Fruit fly (Drosophila melanogaster) whole organism, embryonic: Measurements from ENCODE around the gene CG33947.

Experiments
- Adf1 ChIP-seq: fragments of 200-800 bp; sonication (Bioruptor generic); IDR thresholded peaks from 2 replicates; pipeline ENCODE4 v1.3.6; 2022; ENCODE audit warnings: missing biosample characterization, missing genetic modification characterization
- CG10267 ChIP-seq: fragments of 200-800 bp; sonication (Bioruptor generic); optimal IDR thresholded peaks from 2 replicates; lab custom pipeline; 2018; ENCODE audit warnings: missing biosample characterization, mild to moderate bottlenecking, missing genetic modification characterization, moderate library complexity
- CG11247 ChIP-seq: fragments of 200-800 bp; sonication (Bioruptor generic); IDR thresholded peaks from 2 replicates; pipeline ENCODE4 v1.3.6; 2022; ENCODE audit warnings: missing biosample characterization, missing genetic modification characterization
- CG13123 ChIP-seq: fragments of 200-800 bp; sonication (Bioruptor generic); optimal IDR thresholded peaks from 2 replicates; lab custom pipeline; 2016; ENCODE audit warnings: missing biosample characterization, missing genetic modification characterization
- CG13775 ChIP-seq: fragments of 200-800 bp; sonication (Bioruptor generic); optimal IDR thresholded peaks from 3 replicates; lab custom pipeline; 2017; ENCODE audit warnings: missing biosample characterization, mild to moderate bottlenecking, missing genetic modification characterization
- CG14860 ChIP-seq: fragments of 200-800 bp; sonication (Bioruptor generic); IDR thresholded peaks from 3 replicates; pipeline ENCODE4 v1.3.6; 2022; ENCODE audit warnings: missing biosample characterization, missing genetic modification characterization; ENCODE audit not compliant: partially characterized antibody
- CG17385 ChIP-seq: fragments of 200-800 bp; sonication (Bioruptor generic); optimal IDR thresholded peaks from 3 replicates; lab custom pipeline; 2018; ENCODE audit warnings: missing biosample characterization, mild to moderate bottlenecking, missing genetic modification characterization
- CG17912 ChIP-seq: fragments of 200-800 bp; sonication (Bioruptor generic); optimal IDR thresholded peaks from 2 replicates; lab custom pipeline; 2018; ENCODE audit warnings: missing biosample characterization, mild to moderate bottlenecking, missing genetic modification characterization
- CG2712 ChIP-seq: fragments of 200-800 bp; optimal IDR thresholded peaks from 3 replicates; lab custom pipeline; 2019; ENCODE audit warnings: missing biosample characterization, mild to moderate bottlenecking, missing genetic modification characterization, moderate library complexity
- CG32767 ChIP-seq: fragments of 200-800 bp; sonication (Bioruptor generic); IDR thresholded peaks from 2 replicates; pipeline ENCODE4 v1.3.6; 2022; ENCODE audit warnings: missing biosample characterization, missing genetic modification characterization
- CG42726 ChIP-seq: fragments of 200-800 bp; sonication (Bioruptor generic); IDR thresholded peaks from 2 replicates; pipeline ENCODE4 v1.3.6; 2022; ENCODE audit warnings: missing biosample characterization, missing genetic modification characterization; ENCODE audit not compliant: partially characterized antibody
- CG5953 ChIP-seq: fragments of 200-800 bp; sonication (Bioruptor generic); IDR thresholded peaks from 2 replicates; pipeline ENCODE4 v1.3.6; 2022; ENCODE audit warnings: missing biosample characterization, missing genetic modification characterization
- CG7928 ChIP-seq: fragments of 200-800 bp; sonication (Bioruptor generic); optimal IDR thresholded peaks from 2 replicates; lab custom pipeline; 2017; ENCODE audit warnings: missing biosample characterization, mild to moderate bottlenecking, missing genetic modification characterization
- CG8290 ChIP-seq, 3 experiments: fragments of 200-800 bp; sonication (Bioruptor generic); optimal IDR thresholded peaks; 2 replicates each; lab custom pipeline; 2016 to 2019; ENCODE audit warnings: missing biosample characterization in 3 of 3, missing genetic modification characterization in 3 of 3, mild to moderate bottlenecking in 2 of 3, moderate library complexity in 1 of 3
- CG8924 ChIP-seq: fragments of 200-800 bp; optimal IDR thresholded peaks from 3 replicates; lab custom pipeline; 2019; ENCODE audit warnings: missing biosample characterization, mild to moderate bottlenecking, missing genetic modification characterization, moderate library complexity
- CoRest ChIP-seq: fragments of 200-800 bp; sonication (Bioruptor generic); optimal IDR thresholded peaks from 3 replicates; lab custom pipeline; 2018; ENCODE audit warnings: missing biosample characterization, mild to moderate bottlenecking, missing genetic modification characterization, moderate library complexity
- Dll ChIP-seq: fragments of 200-800 bp; sonication (Bioruptor generic); IDR thresholded peaks from 4 replicates; pipeline ENCODE4 v1.3.6; 2022; ENCODE audit warnings: missing biosample characterization, missing genetic modification characterization; ENCODE audit not compliant: partially characterized antibody
- Dp ChIP-seq: fragments of 200-800 bp; sonication (Bioruptor generic); optimal IDR thresholded peaks from 2 replicates; lab custom pipeline; 2018; ENCODE audit warnings: missing biosample characterization, mild to moderate bottlenecking, missing genetic modification characterization, moderate library complexity
- Hand ChIP-seq: fragments of 200-800 bp; sonication (Bioruptor generic); optimal IDR thresholded peaks from 2 replicates; lab custom pipeline; 2017; ENCODE audit warnings: mild to moderate bottlenecking, missing biosample characterization, missing genetic modification reagents, missing genetic modification characterization
- Hmr ChIP-seq: fragments of 200-800 bp; sonication (Bioruptor generic); optimal IDR thresholded peaks from 3 replicates; lab custom pipeline; 2017; ENCODE audit warnings: mild to moderate bottlenecking, missing biosample characterization, missing genetic modification reagents, missing genetic modification characterization
- MBD-R2 ChIP-seq: fragments of 200-800 bp; sonication (Bioruptor generic); IDR thresholded peaks from 2 replicates; pipeline ENCODE4 v1.3.6; 2022; ENCODE audit warnings: missing biosample characterization, missing genetic modification characterization
- MESR4 ChIP-seq: fragments of 200-800 bp; sonication (Bioruptor generic); optimal IDR thresholded peaks from 2 replicates; lab custom pipeline; 2018; ENCODE audit warnings: missing biosample characterization, mild to moderate bottlenecking, missing genetic modification characterization, moderate library complexity
- Max ChIP-seq: fragments of 200-800 bp; sonication (Bioruptor generic); optimal IDR thresholded peaks from 2 replicates; lab custom pipeline; 2016; ENCODE audit warnings: missing biosample characterization, mild to moderate bottlenecking, missing genetic modification characterization
- NC2β ChIP-seq: fragments of 200-800 bp; sonication (Bioruptor generic); optimal IDR thresholded peaks from 2 replicates; lab custom pipeline; 2016; ENCODE audit warnings: missing biosample characterization, missing genetic modification characterization
- Nf-YC ChIP-seq: fragments of 200-800 bp; optimal IDR thresholded peaks from 3 replicates; lab custom pipeline; 2019; ENCODE audit warnings: missing biosample characterization, mild to moderate bottlenecking, missing genetic modification characterization, moderate library complexity
- Sry-δ ChIP-seq: fragments of 200-800 bp; sonication (Bioruptor generic); optimal IDR thresholded peaks from 2 replicates; lab custom pipeline; 2016; ENCODE audit warnings: missing biosample characterization, missing genetic modification characterization
- Ssrp ChIP-seq: fragments of 200-800 bp; sonication (Bioruptor generic); optimal IDR thresholded peaks from 2 replicates; lab custom pipeline; 2018; ENCODE audit warnings: missing biosample characterization, mild to moderate bottlenecking, missing genetic modification characterization, moderate library complexity
- Xrp1 ChIP-seq: fragments of 200-800 bp; sonication (Bioruptor generic); IDR thresholded peaks from 2 replicates; pipeline ENCODE4 v1.3.6; 2022; ENCODE audit warnings: missing biosample characterization, missing genetic modification characterization
- bbx ChIP-seq: fragments of 200-800 bp; sonication (Bioruptor generic); IDR thresholded peaks from 2 replicates; pipeline ENCODE4 v1.3.6; 2022; ENCODE audit warnings: missing biosample characterization, missing genetic modification characterization; ENCODE audit not compliant: partially characterized antibody
- bowl ChIP-seq: fragments of 200-800 bp; sonication (Bioruptor generic); IDR thresholded peaks from 2 replicates; pipeline ENCODE4 v1.3.6; 2022; ENCODE audit warnings: missing biosample characterization, missing genetic modification characterization
- bsh ChIP-seq, 2 experiments: fragments of 200-800 bp; sonication (Bioruptor generic); optimal IDR thresholded peaks; 2 replicates each; lab custom pipeline; 2017 to 2018; ENCODE audit warnings: mild to moderate bottlenecking in 2 of 2, missing biosample characterization in 2 of 2, missing genetic modification characterization in 2 of 2, moderate library complexity in 1 of 2
- ci ChIP-seq: fragments of 200-800 bp; sonication (Bioruptor generic); IDR thresholded peaks from 3 replicates; pipeline ENCODE4 v1.3.6; 2022; ENCODE audit warnings: missing biosample characterization, missing genetic modification characterization
- crp ChIP-seq, 2 experiments: fragments of 200-800 bp; sonication (Bioruptor generic); optimal IDR thresholded peaks; 2 replicates in 1 of 2; 3 replicates in 1 of 2; lab custom pipeline; 2017; ENCODE audit warnings: missing biosample characterization in 2 of 2, missing genetic modification characterization in 2 of 2, mild to moderate bottlenecking in 1 of 2, moderate library complexity in 1 of 2
- cwo ChIP-seq: fragments of 200-800 bp; sonication (Bioruptor generic); optimal IDR thresholded peaks from 3 replicates; lab custom pipeline; 2017; ENCODE audit warnings: missing biosample characterization, missing genetic modification characterization, mild to moderate bottlenecking, moderate library complexity, missing genetic modification reagents
- dan ChIP-seq: fragments of 200-800 bp; sonication (Bioruptor generic); IDR thresholded peaks from 2 replicates; pipeline ENCODE4 v1.3.6; 2022; ENCODE audit warnings: missing biosample characterization, missing genetic modification characterization
- dpn ChIP-seq, 2 experiments: fragments of 200-800 bp; sonication (Bioruptor generic); optimal IDR thresholded peaks; 3 replicates each; lab custom pipeline; 2016; ENCODE audit warnings: missing biosample characterization in 2 of 2, missing genetic modification characterization in 2 of 2
- ems ChIP-seq: fragments of 200-800 bp; sonication (Bioruptor generic); optimal IDR thresholded peaks from 3 replicates; lab custom pipeline; 2016; ENCODE audit warnings: missing biosample characterization, missing genetic modification characterization
- eve ChIP-seq, 2 experiments: fragments of >200 bp; optimal IDR thresholded peaks; 2 replicates each; lab custom pipeline; 2017; ENCODE audit warnings: missing biosample characterization in 2 of 2, missing genetic modification characterization in 2 of 2
- grau ChIP-seq: fragments of 200-800 bp; optimal IDR thresholded peaks from 3 replicates; lab custom pipeline; 2019; ENCODE audit warnings: missing biosample characterization, mild to moderate bottlenecking, missing genetic modification characterization, moderate library complexity
- inv ChIP-seq: fragments of 200-800 bp; sonication (Bioruptor generic); IDR thresholded peaks from 2 replicates; pipeline ENCODE4 v1.3.6; 2022; ENCODE audit warnings: missing biosample characterization, missing genetic modification characterization; ENCODE audit not compliant: partially characterized antibody
- nom ChIP-seq: fragments of 200-800 bp; sonication (Bioruptor generic); optimal IDR thresholded peaks from 2 replicates; lab custom pipeline; 2017; ENCODE audit warnings: missing biosample characterization, missing genetic modification characterization, mild to moderate bottlenecking, moderate library complexity, missing genetic modification reagents
- onecut ChIP-seq: fragments of 200-800 bp; sonication (Bioruptor generic); IDR thresholded peaks from 2 replicates; pipeline ENCODE4 v1.3.6; 2022; ENCODE audit warnings: missing biosample characterization, missing genetic modification characterization
- phol ChIP-seq: fragments of 200-800 bp; sonication (Bioruptor generic); optimal IDR thresholded peaks from 3 replicates; lab custom pipeline; 2018; ENCODE audit warnings: missing biosample characterization, mild to moderate bottlenecking, missing genetic modification characterization, moderate library complexity
- sim ChIP-seq: fragments of 200-800 bp; sonication (Bioruptor generic); IDR thresholded peaks from 2 replicates; pipeline ENCODE4 v1.3.6; 2022; ENCODE audit warnings: missing biosample characterization, missing genetic modification characterization
- stc ChIP-seq: fragments of 200-800 bp; sonication (Bioruptor generic); IDR thresholded peaks from 2 replicates; pipeline ENCODE4 v1.3.6; 2022; ENCODE audit warnings: missing biosample characterization, missing genetic modification characterization
- zf30C ChIP-seq: fragments of 200-800 bp; sonication (Bioruptor generic); optimal IDR thresholded peaks from 3 replicates; lab custom pipeline; 2018; ENCODE audit warnings: missing biosample characterization, mild to moderate bottlenecking, missing genetic modification characterization

CG33947 gene

DNA sequence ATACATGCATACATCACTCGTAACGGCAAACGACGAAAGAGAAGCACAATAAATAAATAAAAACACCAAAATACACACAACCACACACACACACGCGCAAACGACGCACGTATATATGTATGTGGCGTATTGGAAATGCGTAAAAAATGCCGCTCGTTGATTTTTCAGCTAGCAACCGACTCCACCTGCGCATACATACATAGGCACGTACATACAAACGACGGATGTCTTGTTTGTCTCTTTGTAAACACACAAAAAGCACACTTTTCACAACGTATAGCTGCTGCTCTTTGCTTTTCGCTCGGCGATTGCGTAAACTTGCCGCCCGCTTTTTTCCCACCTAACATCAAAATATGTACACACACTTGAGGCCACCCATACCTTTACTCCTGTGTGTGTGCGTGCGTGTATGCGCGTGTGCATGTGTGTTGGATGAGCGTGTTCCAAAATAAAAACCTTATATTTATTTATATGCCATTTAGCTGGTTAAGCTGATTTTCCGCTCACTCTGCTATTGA is 23.7 kb downstream of the CG33947 start (continued):
- TF ChIP-seq CG13775 (GFP tag; lab: Kevin White, UChicago) (no peak), Ssrp (tag; lab: Kevin White, UChicago) (no peak)

DNA sequence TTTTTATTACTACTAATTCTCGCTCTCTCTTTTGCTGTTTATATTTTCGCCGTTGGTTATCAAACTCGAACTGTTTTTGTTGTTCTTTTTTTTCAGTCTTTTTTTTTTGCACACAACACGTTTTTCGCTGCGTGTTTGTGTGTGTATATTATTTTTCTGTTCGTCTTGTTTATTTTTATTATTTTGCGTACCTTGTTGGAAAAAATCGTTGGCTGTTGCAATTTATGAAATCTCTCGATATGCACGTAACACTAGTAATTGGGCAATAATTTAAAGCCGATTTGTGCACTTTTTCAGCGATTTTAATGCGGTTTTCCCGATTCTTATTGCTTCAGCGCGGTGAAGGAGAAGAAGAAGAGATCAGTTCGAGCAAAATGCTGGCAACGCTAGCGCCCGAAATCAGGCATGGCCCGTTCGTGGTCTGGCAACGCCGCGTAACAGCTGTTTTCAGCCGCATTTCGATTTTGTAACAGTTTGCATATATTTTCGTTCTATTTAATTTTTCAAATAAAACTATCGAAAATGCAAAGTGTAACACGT is 24.2 kb downstream of the CG33947 start, which contains the start of the genes FoxK and mRpL2:
Gene FoxK (minus strand): TSS at position 365 of the 540 bp plus-strand sequence.
Gene mRpL2 (plus strand): TSS at position 429 of the 540 bp plus-strand sequence.
- TF ChIP-seq Sry-δ (GFP tag; lab: Kevin White, UChicago): peak; percentile 53
- peak; percentile 64 for TF ChIP-seq cwo (GFP tag; lab: Kevin White, UChicago)
- TF ChIP-seq CG32767 (GFP tag; lab: Robert Waterston, UW): peak; percentile 82
- 0 out of 4 replicates have a peak, but pooled peaks have one; percentile 40 for TF ChIP-seq Dll (GFP tag; lab: Robert Waterston, UW)
- TF ChIP-seq CG13123: no peak
- TF ChIP-seq CoRest (tag; lab: Kevin White, UChicago): no peak
- peak; percentile 97 for TF ChIP-seq nom (GFP tag; lab: Kevin White, UChicago)
- peak; percentile 71 for TF ChIP-seq MESR4 (GFP tag; lab: Kevin White, UChicago)
- TF ChIP-seq sim (GFP tag; lab: Robert Waterston, UW): no peak
- peak; percentile 52 for TF ChIP-seq ci (GFP tag; lab: Robert Waterston, UW)
- TF ChIP-seq Hand (GFP tag; lab: Kevin White, UChicago): no peak
- TF ChIP-seq ems (GFP tag; lab: Kevin White, UChicago): no peak
- TF ChIP-seq Nf-YC (tag; lab: Kevin White, UChicago): no peak
- no peak for TF ChIP-seq CG11247 (GFP tag; lab: Robert Waterston, UW)
- no peak for TF ChIP-seq CG5953 (GFP tag; lab: Robert Waterston, UW)
- TF ChIP-seq bowl (GFP tag; lab: Robert Waterston, UW): no peak
- TF ChIP-seq bbx (GFP tag; lab: Robert Waterston, UW): peak; percentile 56
- TF ChIP-seq bsh (GFP tag; optimal IDR thresholded peaks at IDR 0.05; lab: Kevin White, UChicago): peak in 1 of 2 experiments; percentile 94
- TF ChIP-seq NC2β (GFP tag; lab: Kevin White, UChicago): no peak
- peak; percentile 39 for TF ChIP-seq CG10267 (tag; lab: Kevin White, UChicago)
- TF ChIP-seq grau (tag; lab: Kevin White, UChicago): peak; percentile 2
- TF ChIP-seq Hmr: peak; percentile 4
- peak; percentile 45 for TF ChIP-seq phol
- peak; percentile 34 for TF ChIP-seq CG2712 (tag; lab: Kevin White, UChicago)
- TF ChIP-seq crp (GFP tag; optimal IDR thresholded peaks at IDR 0.05; lab: Kevin White, UChicago): peak; percentile 70 to 97
- TF ChIP-seq Adf1: no peak
- peak; percentile 21 for TF ChIP-seq CG8924 (tag; lab: Kevin White, UChicago)
- TF ChIP-seq inv (GFP tag; lab: Robert Waterston, UW): peak; percentile 34; the same call in 1 of the 2 replicates
- TF ChIP-seq MBD-R2 (GFP tag; lab: Robert Waterston, UW): peak; percentile 89
- no peak for TF ChIP-seq CG8290 (GFP tag; optimal IDR thresholded peaks at IDR 0.05; lab: Kevin White, UChicago)
- peak in 1 of 2 experiments; percentile 60 for TF ChIP-seq CG8290 (tag; optimal IDR thresholded peaks at IDR 0.05; lab: Kevin White, UChicago)
- peak; percentile 26 for TF ChIP-seq CG17912 (GFP tag; lab: Kevin White, UChicago)
- peak; percentile 99 for TF ChIP-seq CG17385
- peak; percentile 82 for TF ChIP-seq Max
- TF ChIP-seq zf30C (GFP tag; lab: Kevin White, UChicago): peak; percentile 30
- no peak for TF ChIP-seq eve (GFP tag; optimal IDR thresholded peaks at IDR 0.05; lab: Kevin White, UChicago)
- no peak for TF ChIP-seq CG7928 (GFP tag; lab: Kevin White, UChicago)
- TF ChIP-seq dpn (GFP tag; optimal IDR thresholded peaks at IDR 0.05; lab: Kevin White, UChicago): no peak
- no peak for TF ChIP-seq dan (GFP tag; lab: Robert Waterston, UW)
- no peak for TF ChIP-seq Xrp1 (GFP tag; lab: Robert Waterston, UW)
- TF ChIP-seq stc (GFP tag; lab: Robert Waterston, UW): no peak
- peak; percentile 51 for TF ChIP-seq Dp (GFP tag; lab: Kevin White, UChicago)
- no peak for TF ChIP-seq CG14860 (GFP tag; lab: Robert Waterston, UW)
- peak; percentile 25; the same call in 1 of the 2 replicates for TF ChIP-seq onecut (GFP tag; lab: Robert Waterston, UW)
- 0 out of 2 replicates have a peak, but pooled peaks have one; percentile 29 for TF ChIP-seq CG42726 (GFP tag; lab: Robert Waterston, UW)
